Worm (Caenorhabditis elegans) whole organism, young adult: ENCODE results near the gene rpc-11.

Experiments
- B0261.1 ChIP-seq: sonication (generic microtip); optimal IDR thresholded peaks from 2 replicates; lab custom pipeline; 2016; ENCODE audit warnings: mild to moderate bottlenecking, missing genetic modification characterization, moderate library complexity, missing compliant biosample characterization
- F23B12.7 ChIP-seq: sonication (generic microtip); optimal IDR thresholded peaks from 2 replicates; lab custom pipeline; 2017; ENCODE audit warnings: missing genetic modification characterization, mild to moderate bottlenecking, missing compliant biosample characterization, antibody characterized with exemption, moderate library complexity; ENCODE audit not compliant: insufficient read depth
- F37B4.10 ChIP-seq: fragments of 200-800 bp; sonication (Bioruptor generic); IDR thresholded peaks from 2 replicates; pipeline ENCODE4 v1.3.6; 2022; ENCODE audit warnings: missing genetic modification characterization, missing compliant biosample characterization
- K11D2.4 ChIP-seq: fragments of 200-800 bp; sonication (Bioruptor generic); IDR thresholded peaks from 2 replicates; pipeline ENCODE4 v1.3.6; 2022; ENCODE audit warnings: missing genetic modification reagents, missing genetic modification characterization, missing compliant biosample characterization
- K12H6.12 ChIP-seq: fragments of 200-800 bp; sonication (Bioruptor generic); optimal IDR thresholded peaks from 2 replicates; lab custom pipeline; 2018; ENCODE audit warnings: mild to moderate bottlenecking, missing genetic modification characterization, missing compliant biosample characterization
- Y53G8AR.9 ChIP-seq: fragments of 200-800 bp; sonication (Bioruptor generic); conservative IDR thresholded peaks from 2 replicates; pipeline ENCODE4 v1.3.6; 2022; ENCODE audit warnings: missing genetic modification reagents, missing genetic modification characterization, missing compliant biosample characterization
- Y56A3A.18 ChIP-seq: fragments of 200-800 bp; sonication (Bioruptor generic); IDR thresholded peaks from 2 replicates; pipeline ENCODE4 v1.3.6; 2022; ENCODE audit warnings: missing genetic modification reagents, missing genetic modification characterization, missing compliant biosample characterization
- akir-1 ChIP-seq: fragments of 200-800 bp; sonication (Bioruptor generic); optimal IDR thresholded peaks from 2 replicates; lab custom pipeline; 2018; ENCODE audit warnings: mild to moderate bottlenecking, missing genetic modification characterization, moderate library complexity, missing compliant biosample characterization
- bed-1 ChIP-seq: fragments of 200-800 bp; sonication (Bioruptor generic); IDR thresholded peaks from 2 replicates; pipeline ENCODE4 v1.3.6; 2022; ENCODE audit warnings: missing genetic modification reagents, missing genetic modification characterization, missing compliant biosample characterization
- cebp-1 ChIP-seq, 2 experiments: fragments of 200-800 bp in 1 of 2; sonication (Bioruptor generic) in 1 of 2; sonication (generic microtip) in 1 of 2; IDR thresholded peaks in 1 of 2; optimal IDR thresholded peaks in 1 of 2; 2 replicates each; pipeline versions ENCODE4 v1.3.6 to Lab custom; 2017 to 2022; ENCODE audit warnings: missing compliant biosample characterization in 2 of 2, missing genetic modification characterization in 2 of 2, mild to moderate bottlenecking in 1 of 2, missing genetic modification reagents in 1 of 2, moderate library complexity in 1 of 2
- cebp-2 ChIP-seq: fragments of 200-800 bp; sonication (Bioruptor generic); IDR thresholded peaks from 2 replicates; pipeline ENCODE4 v1.3.6; 2022; ENCODE audit warnings: missing genetic modification characterization, missing compliant biosample characterization
- ceh-40 ChIP-seq: fragments of 200-800 bp; sonication (Bioruptor generic); IDR thresholded peaks from 2 replicates; pipeline ENCODE4 v1.3.6; 2022; ENCODE audit warnings: missing genetic modification characterization, missing compliant biosample characterization
- ceh-58 ChIP-seq: fragments of 200-800 bp; sonication (Bioruptor generic); IDR thresholded peaks from 2 replicates; pipeline ENCODE4 v1.3.6; 2022; ENCODE audit warnings: missing genetic modification characterization, missing compliant biosample characterization
- ceh-91 ChIP-seq: fragments of 200-800 bp; sonication (Bioruptor generic); IDR thresholded peaks from 2 replicates; pipeline ENCODE4 v1.3.6; 2022; ENCODE audit warnings: missing genetic modification reagents, missing genetic modification characterization, missing compliant biosample characterization
- chd-7 ChIP-seq: sonication (generic microtip); optimal IDR thresholded peaks from 2 replicates; lab custom pipeline; 2016; ENCODE audit warnings: mild to moderate bottlenecking, missing genetic modification characterization, moderate library complexity, missing compliant biosample characterization
- die-1 ChIP-seq: sonication (generic microtip); optimal IDR thresholded peaks from 2 replicates; lab custom pipeline; 2016; ENCODE audit warnings: missing genotype, mild to moderate bottlenecking, missing genetic modification characterization, missing compliant biosample characterization
- egl-44 ChIP-seq: fragments of 200-800 bp; sonication (Bioruptor generic); IDR thresholded peaks from 2 replicates; pipeline ENCODE4 v1.3.6; 2022; ENCODE audit warnings: missing genetic modification reagents, missing genetic modification characterization, missing compliant biosample characterization
- egrh-3 ChIP-seq: fragments of 200-800 bp; sonication (Bioruptor generic); IDR thresholded peaks from 2 replicates; pipeline ENCODE4 v1.3.6; 2022; ENCODE audit warnings: missing genetic modification reagents, missing genetic modification characterization, missing compliant biosample characterization
- ekl-4 ChIP-seq: fragments of 200-800 bp; sonication (Bioruptor generic); IDR thresholded peaks from 2 replicates; pipeline ENCODE4 v1.3.6; 2022; ENCODE audit warnings: missing genetic modification reagents, missing genetic modification characterization, missing compliant biosample characterization
- ets-4 ChIP-seq: fragments of 200-800 bp; sonication (Bioruptor generic); optimal IDR thresholded peaks from 2 replicates; lab custom pipeline; 2018; ENCODE audit warnings: mild to moderate bottlenecking, missing genetic modification characterization, missing compliant biosample characterization
- gei-17 ChIP-seq: fragments of 200-800 bp; sonication (Bioruptor generic); optimal IDR thresholded peaks from 2 replicates; lab custom pipeline; 2018; ENCODE audit warnings: mild to moderate bottlenecking, missing genetic modification characterization, missing compliant biosample characterization
- him-1 ChIP-seq: sonication (generic microtip); optimal IDR thresholded peaks from 2 replicates; lab custom pipeline; 2016; ENCODE audit warnings: missing genotype, missing genetic modification reagents, missing genetic modification characterization, missing compliant biosample characterization
- hlh-12 ChIP-seq: sonication (generic microtip); optimal IDR thresholded peaks from 2 replicates; lab custom pipeline; 2016; ENCODE audit warnings: missing genetic modification characterization, missing compliant biosample characterization
- hrde-1 ChIP-seq: sonication (generic microtip); optimal IDR thresholded peaks from 2 replicates; lab custom pipeline; 2016; ENCODE audit warnings: missing genetic modification characterization, mild to moderate bottlenecking, missing compliant biosample characterization, moderate library complexity, missing genotype, missing genetic modification reagents, borderline replicate concordance
- hsf-1 ChIP-seq: fragments of 200-800 bp; sonication (Bioruptor generic); IDR thresholded peaks from 2 replicates; pipeline ENCODE4 v1.3.6; 2022; ENCODE audit warnings: missing genetic modification reagents, missing genetic modification characterization, missing compliant biosample characterization
- madf-6 ChIP-seq: fragments of 200-800 bp; sonication (Bioruptor generic); IDR thresholded peaks from 2 replicates; pipeline ENCODE4 v1.3.6; 2022; ENCODE audit warnings: missing genetic modification reagents, missing genetic modification characterization, missing compliant biosample characterization
- mcd-1 ChIP-seq: fragments of 200-800 bp; sonication (Bioruptor generic); IDR thresholded peaks from 2 replicates; pipeline ENCODE4 v1.3.6; 2022; ENCODE audit warnings: missing genetic modification reagents, missing genetic modification characterization, missing compliant biosample characterization
- mxl-1 ChIP-seq: sonication (generic microtip); optimal IDR thresholded peaks from 2 replicates; lab custom pipeline; 2016; ENCODE audit warnings: missing genetic modification characterization, missing compliant biosample characterization
- nfya-2 ChIP-seq: fragments of 200-800 bp; sonication (Bioruptor generic); IDR thresholded peaks from 2 replicates; pipeline ENCODE4 v1.3.6; 2022; ENCODE audit warnings: missing genetic modification reagents, missing genetic modification characterization, missing compliant biosample characterization
- nhr-80 ChIP-seq: sonication (generic microtip); optimal IDR thresholded peaks from 2 replicates; lab custom pipeline; 2016; ENCODE audit warnings: missing genetic modification characterization, missing compliant biosample characterization
- rcor-1 ChIP-seq: fragments of 200-800 bp; sonication (Bioruptor generic); IDR thresholded peaks from 2 replicates; pipeline ENCODE4 v1.3.6; 2022; ENCODE audit warnings: missing genetic modification reagents, missing genetic modification characterization, missing compliant biosample characterization
- unc-130 ChIP-seq: sonication (generic microtip); optimal IDR thresholded peaks from 2 replicates; lab custom pipeline; 2016; ENCODE audit warnings: missing genetic modification reagents, missing genetic modification characterization, missing compliant biosample characterization
- zfh-2 ChIP-seq: fragments of 200-800 bp; sonication (Bioruptor generic); conservative IDR thresholded peaks from 2 replicates; pipeline ENCODE4 v1.3.6; 2022; ENCODE audit warnings: missing genetic modification reagents, missing genetic modification characterization, missing compliant biosample characterization
- ztf-22 ChIP-seq: fragments of 200-800 bp; sonication (Bioruptor generic); optimal IDR thresholded peaks from 2 replicates; lab custom pipeline; 2018; ENCODE audit warnings: mild to moderate bottlenecking, missing genetic modification characterization, moderate library complexity, missing compliant biosample characterization
- ztf-3 ChIP-seq: fragments of 200-800 bp; sonication (Bioruptor generic); optimal IDR thresholded peaks from 2 replicates; lab custom pipeline; 2018; ENCODE audit warnings: mild to moderate bottlenecking, missing genetic modification characterization, missing compliant biosample characterization

The rpc-11 gene

DNA sequence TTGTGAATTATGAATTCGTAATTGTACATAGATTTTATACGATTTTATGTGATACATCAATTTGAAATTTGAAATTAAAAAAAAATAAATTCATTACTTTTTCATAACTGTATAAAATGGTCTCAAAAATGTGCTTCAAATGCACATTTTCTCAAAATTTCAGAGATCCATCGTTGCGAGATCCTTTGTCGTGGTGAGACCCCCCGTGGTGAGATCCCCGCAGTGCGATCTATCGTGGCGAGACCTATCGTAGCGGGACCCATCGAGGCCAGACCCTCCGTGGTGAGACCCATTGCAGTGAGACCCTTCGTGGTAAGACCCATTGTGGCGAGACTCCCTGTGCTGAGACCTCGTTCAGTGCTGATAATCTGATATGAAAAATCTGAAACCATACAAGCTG, 49.6 kb upstream of the rpc-11 start (continued):
- TF ChIP-seq gei-17 (GFP tag; lab: Kevin White, UChicago) (no peak), cebp-1 (GFP tag; IDR thresholded peaks at IDR 0.05; lab: Robert Waterston, UW) (no peak), cebp-1 (tag; optimal IDR thresholded peaks at IDR 0.05; lab: Kevin White, UChicago) (peak; percentile 61), B0261.1 (tag; lab: Kevin White, UChicago) (no peak), cebp-2 (GFP tag; lab: Robert Waterston, UW) (0 out of 2 replicates have a peak, but pooled peaks have one; percentile 29), ztf-22 (GFP tag; lab: Kevin White, UChicago) (no peak), ztf-3 (GFP tag; lab: Kevin White, UChicago) (no peak), rcor-1 (GFP tag; lab: Robert Waterston, UW) (no peak), unc-130 (GFP tag; lab: Kevin White, UChicago) (no peak), hrde-1 (tag; lab: Kevin White, UChicago) (no peak), K11D2.4 (0 out of 2 replicates have a peak, but pooled peaks have one; percentile 67), zfh-2 (GFP tag; lab: Robert Waterston, UW) (no peak), mcd-1 (GFP tag; lab: Robert Waterston, UW) (no peak), nfya-2 (GFP tag; lab: Robert Waterston, UW) (no peak), Y53G8AR.9 (GFP tag; lab: Robert Waterston, UW) (peak; percentile 73), madf-6 (GFP tag; lab: Robert Waterston, UW) (no peak), ets-4 (no peak), hsf-1 (GFP tag; lab: Robert Waterston, UW) (no peak), chd-7 (peak; percentile 38), ceh-91 (GFP tag; lab: Robert Waterston, UW) (no peak), bed-1 (GFP tag; lab: Robert Waterston, UW) (no peak), K12H6.12 (tag; lab: Kevin White, UChicago) (no peak)
- TF ChIP-seq, all 124 proteins: peak for 17

DNA sequence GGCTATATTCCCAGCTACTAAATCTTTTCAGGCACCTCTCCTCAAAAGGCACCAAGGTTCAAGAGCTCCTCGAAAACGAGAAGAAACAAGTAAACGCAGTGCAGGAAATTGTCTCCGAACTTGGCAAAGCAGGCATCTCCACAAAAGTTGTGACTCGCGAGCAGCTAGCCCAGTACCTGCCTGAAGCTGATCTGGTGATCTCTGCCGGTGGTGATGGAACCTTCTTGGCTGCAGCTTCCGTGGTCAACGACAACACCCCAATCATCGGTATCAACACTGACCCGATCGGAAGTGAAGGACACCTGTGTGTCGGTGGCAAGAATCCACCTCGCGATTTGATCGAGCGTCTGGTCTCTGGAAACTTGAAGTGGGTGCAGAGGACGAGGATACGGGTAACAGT, 48.4 kb upstream of the rpc-11 start:
- TF ChIP-seq ekl-4 (no peak), nfya-2 (GFP tag; lab: Robert Waterston, UW) (no peak), mxl-1 (tag; lab: Kevin White, UChicago) (no peak), ceh-58 (GFP tag; lab: Robert Waterston, UW) (0 out of 2 replicates have a peak, but pooled peaks have one; percentile 30), akir-1 (GFP tag; lab: Kevin White, UChicago) (no peak), die-1 (tag; lab: Kevin White, UChicago) (no peak), egrh-3 (GFP tag; lab: Robert Waterston, UW) (no peak), F23B12.7 (tag; lab: Kevin White, UChicago) (no peak), F37B4.10 (GFP tag; lab: Robert Waterston, UW) (0 out of 2 replicates have a peak, but pooled peaks have one; percentile 41), him-1 (tag; lab: Kevin White, UChicago) (no peak), zfh-2 (GFP tag; lab: Robert Waterston, UW) (0 out of 2 replicates have a peak, but pooled peaks have one; percentile 14), egl-44 (GFP tag; lab: Robert Waterston, UW) (no peak), ceh-40 (GFP tag; lab: Robert Waterston, UW) (no peak), Y56A3A.18 (GFP tag; lab: Robert Waterston, UW) (no peak), hlh-12 (tag; lab: Kevin White, UChicago) (no peak)

DNA sequence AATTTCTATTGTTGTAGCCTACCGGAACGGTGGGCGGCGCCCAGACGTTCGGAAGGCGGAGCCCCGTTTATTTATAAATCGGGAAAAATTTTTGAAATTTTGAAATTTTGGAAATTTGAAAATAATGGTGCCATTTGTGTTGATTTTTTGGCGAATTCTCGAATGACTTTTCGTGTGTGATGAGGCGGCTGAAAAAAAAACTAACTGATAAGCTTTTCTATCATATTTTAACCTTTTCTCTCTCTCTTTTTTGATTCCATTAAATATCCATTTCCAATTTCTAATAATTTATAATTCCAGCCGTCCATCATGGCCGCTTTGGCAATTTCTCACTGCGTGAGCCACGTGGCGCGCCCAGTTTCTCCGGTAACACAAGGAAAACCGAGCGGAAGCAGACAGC, 46.9 kb upstream of the rpc-11 start, which contains the start of gene nadk-1:
TSS of gene nadk-1 (plus strand) at position 301 of the 400 bp plus-strand sequence.
- TF ChIP-seq cebp-2 (GFP tag; lab: Robert Waterston, UW) (0 out of 2 replicates have a peak, but pooled peaks have one; percentile 26), nhr-80 (tag; lab: Kevin White, UChicago) (peak; percentile 13), ceh-58 (GFP tag; lab: Robert Waterston, UW) (no peak), zfh-2 (GFP tag; lab: Robert Waterston, UW) (0 out of 2 replicates have a peak, but pooled peaks have one; percentile 25)
